Fruit fly (Drosophila melanogaster) whole organism, wandering third instar larva: ENCODE data around the gene CG4983.

Experiments used
- Abd-B ChIP-seq: fragments of >200 bp; optimal IDR thresholded peaks from 2 replicates; lab custom pipeline; 2017; ENCODE audit warnings: missing biosample characterization, missing genetic modification characterization
- CG32264 ChIP-seq: fragments of 200-800 bp; sonication (Bioruptor generic); optimal IDR thresholded peaks from 2 replicates; lab custom pipeline; 2016; ENCODE audit warnings: missing biosample characterization, missing genetic modification characterization
- CrebA ChIP-seq: fragments of 200-800 bp; sonication (Bioruptor generic); optimal IDR thresholded peaks from 2 replicates; lab custom pipeline; 2016; ENCODE audit warnings: missing biosample characterization, mild to moderate bottlenecking, missing genetic modification characterization, borderline replicate concordance
- Dfd ChIP-seq: fragments of >200 bp; optimal IDR thresholded peaks from 2 replicates; lab custom pipeline; 2017; ENCODE audit warnings: missing biosample characterization, missing genetic modification characterization
- Dif ChIP-seq: fragments of 200-275, 200-300 bp; sonication (Bioruptor generic); optimal IDR thresholded peaks from 2 replicates; lab custom pipeline; 2018; ENCODE audit warnings: missing biosample characterization, missing genetic modification characterization; ENCODE audit not compliant: partially characterized antibody
- Hnf4 ChIP-seq: fragments of 200-800 bp; sonication (Bioruptor generic); optimal IDR thresholded peaks from 2 replicates; lab custom pipeline; 2016; ENCODE audit warnings: missing biosample characterization, mild to moderate bottlenecking, missing genetic modification characterization
- Hr78 ChIP-seq: fragments of >200 bp; optimal IDR thresholded peaks from 2 replicates; lab custom pipeline; 2017; ENCODE audit warnings: missing biosample characterization, missing genetic modification characterization
- Mio ChIP-seq: sonication (Bioruptor generic); optimal IDR thresholded peaks from 2 replicates; lab custom pipeline; 2016; ENCODE audit warnings: missing biosample characterization, missing genetic modification characterization
- Myc ChIP-seq: fragments of >200 bp; optimal IDR thresholded peaks from 2 replicates; lab custom pipeline; 2017
- OdsH ChIP-seq: fragments of 200-800 bp; sonication (Bioruptor generic); optimal IDR thresholded peaks from 2 replicates; lab custom pipeline; 2016; ENCODE audit warnings: missing biosample characterization, mild to moderate bottlenecking, missing genetic modification characterization
- Rel ChIP-seq, 2 experiments: fragments of 200-800 bp; sonication (Bioruptor generic) in 1 of 2; optimal IDR thresholded peaks; 2 replicates in 1 of 2; 3 replicates in 1 of 2; lab custom pipeline; 2016 to 2019; ENCODE audit warnings: mild to moderate bottlenecking in 2 of 2, missing biosample characterization in 2 of 2, missing genetic modification characterization in 2 of 2, moderate library complexity in 1 of 2
- Vsx2 ChIP-seq: fragments of 200-300, 225-300 bp; sonication (Bioruptor generic); optimal IDR thresholded peaks from 2 replicates; lab custom pipeline; 2018; ENCODE audit warnings: missing biosample characterization, missing genetic modification characterization; ENCODE audit not compliant: partially characterized antibody
- br ChIP-seq: fragments of 200-800 bp; sonication (Bioruptor generic); optimal IDR thresholded peaks from 2 replicates; lab custom pipeline; 2016; ENCODE audit warnings: missing biosample characterization, missing genetic modification characterization
- brk ChIP-seq: fragments of 200-800 bp; sonication (Bioruptor generic); optimal IDR thresholded peaks from 2 replicates; lab custom pipeline; 2016; ENCODE audit warnings: missing biosample characterization, mild to moderate bottlenecking, missing genetic modification characterization
- dmrt93B ChIP-seq: fragments of 200-800 bp; sonication (Bioruptor generic); optimal IDR thresholded peaks from 2 replicates; lab custom pipeline; 2018; ENCODE audit warnings: missing biosample characterization, mild to moderate bottlenecking, missing genetic modification characterization
- dsf ChIP-seq: sonication (Bioruptor generic); optimal IDR thresholded peaks from 2 replicates; lab custom pipeline; 2016; ENCODE audit warnings: missing biosample characterization, missing genetic modification characterization, borderline replicate concordance
- ey ChIP-seq: fragments of 200-800 bp; sonication (Bioruptor generic); optimal IDR thresholded peaks from 2 replicates; lab custom pipeline; 2016; ENCODE audit warnings: missing biosample characterization, missing genetic modification characterization
- foxo ChIP-seq, 2 experiments: fragments of 200-800 bp; sonication (Bioruptor generic); optimal IDR thresholded peaks; 2 replicates in 1 of 2; 3 replicates in 1 of 2; lab custom pipeline; 2016 to 2017; ENCODE audit warnings: missing biosample characterization in 2 of 2, missing genetic modification characterization in 2 of 2
- fru ChIP-seq: fragments of 200-800 bp; sonication (Bioruptor generic); optimal IDR thresholded peaks from 3 replicates; lab custom pipeline; 2016; ENCODE audit warnings: missing biosample characterization, mild to moderate bottlenecking, missing genetic modification characterization
- h ChIP-seq: fragments of 200-800 bp; sonication (Bioruptor generic); optimal IDR thresholded peaks from 3 replicates; lab custom pipeline; 2016; ENCODE audit warnings: missing biosample characterization, mild to moderate bottlenecking, missing genetic modification characterization
- lola ChIP-seq: fragments of >200 bp; optimal IDR thresholded peaks from 2 replicates; lab custom pipeline; 2017; ENCODE audit warnings: missing biosample characterization, missing genetic modification characterization
- rgr ChIP-seq: fragments of 200-800 bp; sonication (Bioruptor generic); optimal IDR thresholded peaks from 3 replicates; lab custom pipeline; 2016; ENCODE audit warnings: missing biosample characterization, mild to moderate bottlenecking, missing genetic modification characterization
- sage ChIP-seq: fragments of 200-800 bp; sonication (Bioruptor generic); optimal IDR thresholded peaks from 2 replicates; lab custom pipeline; 2016; ENCODE audit warnings: missing biosample characterization, mild to moderate bottlenecking, missing genetic modification characterization
- sv ChIP-seq: fragments of 200-800 bp; sonication (Bioruptor generic); optimal IDR thresholded peaks from 3 replicates; lab custom pipeline; 2016; ENCODE audit warnings: missing biosample characterization, missing genetic modification characterization
- usp ChIP-seq: fragments of >200 bp; optimal IDR thresholded peaks from 2 replicates; lab custom pipeline; 2017; ENCODE audit warnings: missing biosample characterization, missing genetic modification characterization
- woc ChIP-seq: sonication (Bioruptor generic); optimal IDR thresholded peaks from 2 replicates; lab custom pipeline; 2016; ENCODE audit warnings: missing biosample characterization, mild to moderate bottlenecking, missing genetic modification characterization

The CG4983 gene

dm6 chr2L:11662959-11663358 lies 10.7 kb downstream of the CG4983 start, which contains the start of gene CG44477:
CG44477 (plus strand) TSS chr2L:11663259.
- TF ChIP-seq dmrt93B (GFP tag; lab: Kevin White, UChicago) (no peak), Abd-B (GFP tag; lab: Kevin White, UChicago) (no peak)

- TF ChIP-seq woc (GFP tag; lab: Kevin White, UChicago) (no peak), OdsH (GFP tag; lab: Kevin White, UChicago) (no peak), Dif (GFP tag; lab: Kevin White, UChicago) (no peak), sage (GFP tag; lab: Kevin White, UChicago) (no peak), sv (no peak), Hnf4 (GFP tag; lab: Kevin White, UChicago) (no peak), dsf (GFP tag; lab: Kevin White, UChicago) (no peak), Rel (GFP tag; optimal IDR thresholded peaks at IDR 0.05; lab: Kevin White, UChicago) (no peak), Rel (tag; optimal IDR thresholded peaks at IDR 0.05; lab: Kevin White, UChicago) (no peak), ey (GFP tag; lab: Kevin White, UChicago) (no peak), usp (no peak), Abd-B (GFP tag; lab: Kevin White, UChicago) (no peak), rgr (GFP tag; lab: Kevin White, UChicago) (no peak), Hr78 (GFP tag; lab: Kevin White, UChicago) (no peak), CrebA (GFP tag; lab: Kevin White, UChicago) (no peak), Mio (GFP tag; lab: Kevin White, UChicago) (no peak), Myc (lab: Kevin White, UChicago) (no peak), foxo (GFP tag; optimal IDR thresholded peaks at IDR 0.05; lab: Kevin White, UChicago) (no peak), brk (GFP tag; lab: Kevin White, UChicago) (no peak), CG32264 (GFP tag; lab: Kevin White, UChicago) (no peak)
Observed at dm6 chr2L:11694504-11694903, 42.3 kb downstream of the CG4983 start, which contains the start of gene CG4988. CG4988 (plus strand) TSS chr2L:11694804.

dm6 chr2L:11701819-11702218 lies 49.6 kb downstream of the CG4983 start:
- TF ChIP-seq h (GFP tag; lab: Kevin White, UChicago) (no peak), Vsx2 (GFP tag; lab: Kevin White, UChicago) (no peak), usp (no peak), Dfd (GFP tag; lab: Kevin White, UChicago) (no peak), lola (GFP tag; lab: Kevin White, UChicago) (no peak), woc (GFP tag; lab: Kevin White, UChicago) (no peak), foxo (GFP tag; optimal IDR thresholded peaks at IDR 0.05; lab: Kevin White, UChicago) (no peak), Dif (GFP tag; lab: Kevin White, UChicago) (no peak), fru (GFP tag; lab: Kevin White, UChicago) (no peak), Mio (GFP tag; lab: Kevin White, UChicago) (no peak), br (GFP tag; lab: Kevin White, UChicago) (no peak), rgr (GFP tag; lab: Kevin White, UChicago) (no peak), CG32264 (GFP tag; lab: Kevin White, UChicago) (no peak), ey (GFP tag; lab: Kevin White, UChicago) (no peak)
